Fruit fly (Drosophila melanogaster): ENCODE data around the gene Ostgamma.
A peak's percentile ranks its signal among the peaks of the same experiment; 100 is the strongest.

The Ostgamma gene

DNA sequence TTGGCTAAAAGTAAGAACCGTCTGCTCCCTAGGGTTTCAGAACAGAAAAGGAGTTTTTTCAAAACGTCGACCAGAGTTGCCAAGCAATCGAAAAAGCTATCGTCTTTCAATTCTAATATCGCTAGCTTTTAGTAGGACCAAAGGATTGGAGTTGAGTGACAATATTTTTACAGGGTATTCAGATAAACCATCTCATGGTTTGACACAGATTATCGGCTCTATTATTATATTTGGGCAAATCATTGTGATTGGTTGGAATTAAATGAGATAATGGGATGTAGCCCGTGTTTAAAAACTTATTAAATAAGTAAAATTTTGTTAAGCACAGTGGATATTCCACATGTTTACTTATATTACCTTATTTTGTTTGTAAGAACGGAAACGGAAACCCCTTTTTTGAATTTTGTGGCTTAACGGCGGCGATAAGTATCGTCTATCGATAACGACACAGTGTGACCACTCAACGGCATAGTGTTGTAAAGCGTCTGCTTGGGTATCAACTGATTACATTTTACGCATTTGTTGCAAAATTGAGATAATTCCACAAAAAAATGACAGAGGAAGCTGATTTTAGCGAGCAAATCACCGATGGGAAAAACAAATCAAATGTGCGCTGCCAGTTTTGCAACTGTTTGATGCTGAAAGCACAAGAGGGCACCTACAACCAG, 12.0 kb upstream of the Ostgamma start, which contains the start of the genes mtsh and strat (continued):
- TF ChIP-seq dsx (GFP tag; optimal IDR thresholded peaks at IDR 0.05; ENCODE audit: poor library complexity, severe bottlenecking) (peak; percentile 85), CG6276 (GFP tag; optimal IDR thresholded peaks at IDR 0.05) (no peak), CG11294 (GFP tag; IDR thresholded peaks at IDR 0.05) (no peak), CG31627 (GFP tag; optimal IDR thresholded peaks at IDR 0.05) (no peak), Hr4 (GFP tag; optimal IDR thresholded peaks at IDR 0.05) (no peak), fd85E (GFP tag; optimal IDR thresholded peaks at IDR 0.05) (no peak), OdsH (GFP tag; optimal IDR thresholded peaks at IDR 0.05) (no peak), CG10631 (GFP tag; optimal IDR thresholded peaks at IDR 0.05) (peak; percentile 3), CG3919 (GFP tag; optimal IDR thresholded peaks at IDR 0.05) (peak; percentile 69), fd59A (GFP tag; optimal IDR thresholded peaks at IDR 0.05) (no peak), eg (GFP tag; IDR thresholded peaks at IDR 0.05) (peak; percentile 53; the same call in 2 of the 3 replicates), Eip75B (GFP tag; optimal IDR thresholded peaks at IDR 0.05) (no peak), CG6854 (GFP tag; optimal IDR thresholded peaks at IDR 0.05) (peak; percentile 57), Eip78C (GFP tag) (peak; percentile 81), Sox102F (GFP tag; optimal IDR thresholded peaks at IDR 0.05) (no peak), spab (GFP tag; optimal IDR thresholded peaks at IDR 0.05) (no peak), CG4318 (GFP tag; optimal IDR thresholded peaks at IDR 0.05) (no peak), net (GFP tag; optimal IDR thresholded peaks at IDR 0.05) (no peak)

DNA sequence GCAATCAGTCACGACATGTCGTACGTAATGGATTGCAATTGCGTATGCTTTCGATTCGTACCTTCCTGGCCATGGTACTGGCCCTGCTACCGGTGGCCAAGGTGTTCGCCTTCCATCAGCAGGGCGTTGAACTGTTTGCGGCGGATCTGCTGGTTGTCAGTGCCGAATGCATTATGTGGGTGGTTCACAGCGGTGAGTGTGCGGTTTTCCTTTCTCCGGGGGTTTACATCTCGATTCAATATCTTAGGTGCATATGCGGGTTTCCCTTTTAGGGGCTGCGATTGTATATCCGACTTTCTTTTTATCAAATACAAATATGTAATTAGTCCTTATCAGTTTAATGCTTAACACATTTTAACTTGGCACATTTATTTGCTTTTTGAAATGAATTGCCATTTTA, 3.7 kb upstream of the Ostgamma start:
- TF ChIP-seq Ets21C (GFP tag; optimal IDR thresholded peaks at IDR 0.05): no peak
- no peak for TF ChIP-seq CG8319 (GFP tag; optimal IDR thresholded peaks at IDR 0.05)
- TF ChIP-seq CG32006 (GFP tag; optimal IDR thresholded peaks at IDR 0.05): no peak

DNA sequence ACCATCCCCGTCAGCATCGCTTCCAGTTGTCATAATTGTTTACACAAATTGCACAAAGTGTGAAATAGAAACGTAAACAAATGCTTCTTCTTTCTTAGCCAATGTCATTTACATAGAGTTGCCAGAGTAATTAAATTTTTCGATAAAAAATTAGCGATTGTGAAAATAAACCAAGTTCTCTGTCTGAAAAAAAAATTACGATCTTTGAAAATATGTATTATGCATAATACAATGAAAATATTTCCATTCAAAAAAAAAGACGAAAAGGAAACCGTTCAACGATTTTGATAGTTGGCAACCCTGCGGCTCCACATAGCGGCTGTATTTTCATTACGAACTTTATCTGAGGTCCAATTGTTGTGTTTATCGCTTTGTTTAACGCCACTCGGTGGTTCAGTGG, 3.1 kb upstream of the Ostgamma start, which contains the start of the genes CG7810 and CG7806:
Gene CG7810, minus strand, starts transcription at position 105 of the 400 bp plus-strand sequence.
Gene CG7806, plus strand, starts transcription at position 309 of the 400 bp plus-strand sequence.
- peak in 1 of 2 experiments; percentile 54 for TF ChIP-seq salr (GFP tag; optimal IDR thresholded peaks at IDR 0.05)
- peak; percentile 69 for TF ChIP-seq Sox15 (GFP tag; optimal IDR thresholded peaks at IDR 0.05)
- no peak for TF ChIP-seq CG4318 (GFP tag; optimal IDR thresholded peaks at IDR 0.05)
- no peak for TF ChIP-seq svp (GFP tag)
- TF ChIP-seq net (GFP tag; optimal IDR thresholded peaks at IDR 0.05): no peak
- TF ChIP-seq Lpt (GFP tag; optimal IDR thresholded peaks at IDR 0.05): peak; percentile 80
- no peak for TF ChIP-seq CG32006 (GFP tag; optimal IDR thresholded peaks at IDR 0.05)
- TF ChIP-seq Eip75B (GFP tag; optimal IDR thresholded peaks at IDR 0.05): no peak
- no peak for TF ChIP-seq CG3919 (GFP tag; optimal IDR thresholded peaks at IDR 0.05)
- peak; percentile 75 for TF ChIP-seq CG6854 (GFP tag; optimal IDR thresholded peaks at IDR 0.05)
- peak; percentile 97 for TF ChIP-seq Eip78C (GFP tag)
- TF ChIP-seq Sox14 (GFP tag; optimal IDR thresholded peaks at IDR 0.05): peak; percentile 94
- TF ChIP-seq Blimp-1 (GFP tag; optimal IDR thresholded peaks at IDR 0.05): peak; percentile 55
- TF ChIP-seq Ets21C (GFP tag; optimal IDR thresholded peaks at IDR 0.05): no peak
- peak; percentile 86 for TF ChIP-seq Ets96B (tag; optimal IDR thresholded peaks at IDR 0.05)
- TF ChIP-seq eg (GFP tag; IDR thresholded peaks at IDR 0.05): no peak; the same call in 1 of the 3 replicates
- TF ChIP-seq Hr4 (GFP tag; optimal IDR thresholded peaks at IDR 0.05): no peak
- TF ChIP-seq achi (GFP tag; optimal IDR thresholded peaks at IDR 0.05): peak; percentile 97
- TF ChIP-seq CG8319 (GFP tag; optimal IDR thresholded peaks at IDR 0.05): peak; percentile 85
- peak; percentile 82 for TF ChIP-seq CG11762 (GFP tag; optimal IDR thresholded peaks at IDR 0.05; ENCODE audit: insufficient read depth)
- peak; percentile 93 for TF ChIP-seq CG34406 (GFP tag; optimal IDR thresholded peaks at IDR 0.05)
- TF ChIP-seq ss (GFP tag; optimal IDR thresholded peaks at IDR 0.05): no peak
- TF ChIP-seq dac (GFP tag; optimal IDR thresholded peaks at IDR 0.05): no peak
- TF ChIP-seq Hr39 (GFP tag; optimal IDR thresholded peaks at IDR 0.05): peak; percentile 91
- peak; percentile 89 for TF ChIP-seq topi (GFP tag; optimal IDR thresholded peaks at IDR 0.05)
- no peak for TF ChIP-seq fd85E (GFP tag; optimal IDR thresholded peaks at IDR 0.05)
- TF ChIP-seq CG10669 (GFP tag; optimal IDR thresholded peaks at IDR 0.05): no peak
- TF ChIP-seq acj6 (GFP tag; optimal IDR thresholded peaks at IDR 0.05): peak; percentile 91
- no peak for TF ChIP-seq Eip93F (GFP tag; optimal IDR thresholded peaks at IDR 0.05)
- TF ChIP-seq CG31627 (GFP tag; optimal IDR thresholded peaks at IDR 0.05): peak; percentile 94
- TF ChIP-seq CG9139 (GFP tag; optimal IDR thresholded peaks at IDR 0.05): no peak
- TF ChIP-seq CG6163 (GFP tag; IDR thresholded peaks at IDR 0.05): peak; percentile 96
- peak; percentile 85 for TF ChIP-seq dsx (GFP tag; optimal IDR thresholded peaks at IDR 0.05; ENCODE audit: poor library complexity, severe bottlenecking)
- TF ChIP-seq CG11294 (GFP tag; IDR thresholded peaks at IDR 0.05): peak; percentile 81; the same call in 1 of the 2 replicates
- peak; percentile 73 for TF ChIP-seq fd59A (GFP tag; optimal IDR thresholded peaks at IDR 0.05)
- TF ChIP-seq fkh (GFP tag; optimal IDR thresholded peaks at IDR 0.05): peak; percentile 95
- TF ChIP-seq CG8119 (GFP tag; IDR thresholded peaks at IDR 0.05): peak; percentile 94
- peak; percentile 90 for TF ChIP-seq OdsH (GFP tag; optimal IDR thresholded peaks at IDR 0.05)
- TF ChIP-seq CG15336 (GFP tag; IDR thresholded peaks at IDR 0.05): peak; percentile 96
- peak; percentile 95 for TF ChIP-seq esn (GFP tag; optimal IDR thresholded peaks at IDR 0.05)

All from whole organism, prepupa.